Fruit fly (Drosophila melanogaster): ENCODE measurements around the gene CG7168.

DNA sequence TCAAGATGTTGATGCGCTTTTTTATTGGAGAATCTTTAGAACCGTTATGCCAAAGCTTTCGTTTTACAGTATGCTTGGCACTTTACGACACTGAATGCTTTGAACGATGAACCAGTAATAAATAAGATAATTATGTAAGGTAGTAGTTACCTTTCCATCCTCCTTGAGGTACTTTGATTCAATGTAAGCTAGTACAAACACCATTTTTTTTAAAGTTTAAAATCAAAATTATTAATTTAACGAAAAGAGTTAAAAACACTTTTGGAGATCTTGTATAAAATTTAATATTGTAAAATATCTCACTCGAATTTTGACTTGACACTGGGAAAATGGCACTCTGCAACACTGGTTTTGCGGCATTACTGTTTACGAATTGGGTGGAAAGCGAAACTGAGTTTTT lies 40.5 kb downstream of the CG7168 start, which contains the start of the genes Arp5 and CG7208:
- no peak for TF ChIP-seq EcR (GFP tag; optimal IDR thresholded peaks at IDR 0.05)
- no peak for TF ChIP-seq D1 (tag; optimal IDR thresholded peaks at IDR 0.05)
- TF ChIP-seq CG10348 (GFP tag; IDR thresholded peaks at IDR 0.05): no peak
- peak; percentile 53 for TF ChIP-seq CG17806 (tag; optimal IDR thresholded peaks at IDR 0.05)
- TF ChIP-seq CG4496 (GFP tag; IDR thresholded peaks at IDR 0.05): peak; percentile 69; the same call in 2 of the 3 replicates
- no peak for TF ChIP-seq Pif1B (GFP tag; optimal IDR thresholded peaks at IDR 0.05)
- no peak for TF ChIP-seq CG13204 (GFP tag; optimal IDR thresholded peaks at IDR 0.05)
- TF ChIP-seq CG32121 (GFP tag; IDR thresholded peaks at IDR 0.05): peak; percentile 45
- TF ChIP-seq CG14655 (GFP tag; optimal IDR thresholded peaks at IDR 0.05): no peak
- peak; percentile 36 for TF ChIP-seq Snoo (tag; optimal IDR thresholded peaks at IDR 0.05)
- TF ChIP-seq CG15710 (tag; optimal IDR thresholded peaks at IDR 0.05): peak; percentile 51
- TF ChIP-seq rn (GFP tag; IDR thresholded peaks at IDR 0.05): no peak; the same call in 1 of the 2 replicates
- peak; percentile 37 for TF ChIP-seq CG9948 (tag; optimal IDR thresholded peaks at IDR 0.05)
